Worm (Caenorhabditis elegans) whole organism, midembryonic: ENCODE measurements around the gene math-21.

Experiments used
- flt-1 ChIP-seq: fragments of 200-800 bp; sonication (Bioruptor generic); IDR thresholded peaks from 2 replicates; pipeline ENCODE4 v1.3.6; 2022; ENCODE audit warnings: missing genetic modification characterization, missing compliant biosample characterization
- tab-1 ChIP-seq: fragments of 200-800 bp; sonication (Bioruptor generic); IDR thresholded peaks from 2 replicates; pipeline ENCODE4 v1.3.6; 2022; ENCODE audit warnings: missing genetic modification characterization, missing compliant biosample characterization
- ztf-23 ChIP-seq: fragments of 200-800 bp; sonication (Bioruptor generic); IDR thresholded peaks from 2 replicates; pipeline ENCODE4 v1.3.6; 2022; ENCODE audit warnings: missing genetic modification reagents, missing genetic modification characterization, missing compliant biosample characterization
- ztf-29 ChIP-seq: fragments of 200-800 bp; sonication (Bioruptor generic); IDR thresholded peaks from 2 replicates; pipeline ENCODE4 v1.3.6; 2022; ENCODE audit warnings: missing genetic modification reagents, missing genetic modification characterization, missing compliant biosample characterization

- no peak for TF ChIP-seq tab-1 (GFP tag; lab: Robert Waterston, UW)
- no peak for TF ChIP-seq ztf-29
- TF ChIP-seq ztf-23 (GFP tag; lab: Robert Waterston, UW) = no peak
- TF ChIP-seq flt-1 (GFP tag; lab: Robert Waterston, UW) = no peak
These were observed 39.4 kb downstream of the math-21 start, which contains the start of gene F59H6.14 for ce11 chrII:2033286-2033685.
